Fruit fly (Drosophila melanogaster) whole organism: ENCODE measurements around the gene CG14712.

ENCODE experiments used
- CG8478 ChIP-seq: fragments of >200 bp; optimal IDR thresholded peaks from 2 replicates; lab custom pipeline; 2018; ENCODE audit warnings: inconsistent platforms
- Dll ChIP-seq: fragments of >200 bp; optimal IDR thresholded peaks from 2 replicates; lab custom pipeline; 2017
- EcR ChIP-seq, 2 experiments: fragments of >200 bp; optimal IDR thresholded peaks; 2 replicates each; lab custom pipeline; 2017; ENCODE audit warnings: missing biosample characterization in 2 of 2, missing genetic modification characterization in 2 of 2, missing genetic modification reagents in 2 of 2
- pan ChIP-seq: fragments of >200 bp; optimal IDR thresholded peaks from 2 replicates; lab custom pipeline; 2017
- psq ChIP-seq: fragments of >200 bp; optimal IDR thresholded peaks from 2 replicates; lab custom pipeline; 2017
- usp ChIP-seq: fragments of >200 bp; optimal IDR thresholded peaks from 2 replicates; lab custom pipeline; 2017; ENCODE audit warnings: missing biosample characterization, missing genetic modification characterization, mixed read lengths

The CG14712 gene

DNA sequence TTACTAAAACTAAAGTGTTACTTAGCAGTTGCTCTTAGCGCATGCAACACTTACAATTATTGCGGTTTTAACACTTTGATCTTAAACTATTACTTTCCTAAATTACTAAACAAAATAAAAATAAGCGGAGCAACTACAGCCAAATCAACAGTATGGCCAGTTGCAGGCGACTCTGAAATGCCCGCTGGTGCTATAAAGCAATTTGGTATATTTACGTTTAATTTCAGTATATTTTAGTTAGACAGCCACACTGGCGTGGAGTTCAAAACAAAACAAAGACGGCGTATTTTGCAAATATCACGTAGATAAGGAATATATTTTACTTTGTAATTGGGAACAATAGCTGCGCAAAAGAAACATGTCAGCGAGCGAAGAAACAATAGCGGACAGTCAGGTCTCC, 51.0 kb downstream of the CG14712 start, which contains the start of the genes Taf12 and Ho:
TSS of gene Taf12 (minus strand) at position 178 of the 400 bp plus-strand sequence.
TSS of gene Ho (plus strand) at position 231 of the 400 bp plus-strand sequence.
- TF ChIP-seq usp (GFP tag; lab: Kevin White, UChicago) (no peak), EcR (GFP tag; optimal IDR thresholded peaks at IDR 0.05; lab: Kevin White, UChicago) (no peak), psq (lab: Kevin White, UChicago) (no peak), CG8478 (lab: Kevin White, UChicago) (no peak), Dll (no peak), pan (no peak)
